Fruit fly (Drosophila melanogaster): ENCODE results near the gene Tm2.

Tm2 gene

DNA sequence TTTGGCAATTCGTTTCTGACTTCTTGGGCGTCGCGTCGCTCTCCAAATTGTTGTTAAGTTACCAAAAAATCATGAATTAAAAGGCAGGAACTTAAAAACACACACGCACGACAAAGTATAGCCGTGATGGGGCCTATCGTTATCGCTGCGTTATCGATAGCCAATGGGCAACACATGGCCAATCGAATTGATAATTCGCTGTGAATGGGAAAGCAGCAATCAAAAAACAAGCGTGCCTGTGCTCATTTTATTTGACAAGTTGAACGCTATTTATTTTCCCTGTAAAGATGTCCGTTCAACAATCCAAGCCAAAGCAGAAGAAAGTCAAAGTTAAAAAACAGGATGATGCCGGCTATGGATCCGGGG is 36.0 kb downstream of the Tm2 start, which contains the start of the genes Surf4 and CG31301 (continued):
- TF ChIP-seq Pdp1 (GFP tag; optimal IDR thresholded peaks at IDR 0.05) (no peak), CG4282 (GFP tag; optimal IDR thresholded peaks at IDR 0.05) (no peak), dimm (GFP tag; IDR thresholded peaks at IDR 0.05) (no peak), Atf6 (GFP tag; IDR thresholded peaks at IDR 0.05) (no peak), B-H1 (GFP tag; IDR thresholded peaks at IDR 0.05) (no peak), nerfin-1 (tag; optimal IDR thresholded peaks at IDR 0.05) (no peak), gcm2 (GFP tag; optimal IDR thresholded peaks at IDR 0.05) (no peak), CG1024 (GFP tag; IDR thresholded peaks at IDR 0.05) (no peak), CG8478 (optimal IDR thresholded peaks at IDR 0.05) (no peak), Spps (tag; optimal IDR thresholded peaks at IDR 0.05) (no peak), ken (GFP tag; IDR thresholded peaks at IDR 0.05) (no peak), CG8281 (tag; optimal IDR thresholded peaks at IDR 0.05) (no peak), caup (GFP tag; optimal IDR thresholded peaks at IDR 0.05; ENCODE audit: severe bottlenecking) (no peak), HLHmδ (GFP tag; optimal IDR thresholded peaks at IDR 0.05) (no peak), CG2678 (tag; optimal IDR thresholded peaks at IDR 0.05) (no peak), pros (GFP tag; optimal IDR thresholded peaks at IDR 0.05) (no peak)

DNA sequence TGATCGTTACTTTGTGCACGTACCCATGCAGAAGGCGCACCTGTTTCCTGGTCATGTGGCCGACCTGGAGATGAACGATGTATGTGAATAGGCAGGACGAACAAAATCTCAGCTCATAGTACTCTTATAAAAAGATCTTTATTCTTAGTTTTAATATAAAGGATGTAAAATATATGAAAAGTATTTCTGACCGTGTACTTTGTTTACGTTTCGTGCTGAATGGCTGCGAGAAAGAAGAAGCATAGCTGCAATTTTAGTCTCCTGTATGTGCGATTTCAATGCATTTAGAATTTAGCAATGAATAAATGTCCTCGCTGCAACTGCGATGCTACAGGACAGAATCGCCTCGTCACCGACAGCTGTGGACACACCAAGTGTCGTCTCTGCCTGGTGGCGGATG is 37.8 kb downstream of the Tm2 start, which contains the start of the genes CG42726 and CG42727:
TSS of gene CG42726 (plus strand) at position 227 of the 400 bp plus-strand sequence.
TSS of gene CG42727 (plus strand) at position 227 of the 400 bp plus-strand sequence.
- TF ChIP-seq hkb (optimal IDR thresholded peaks at IDR 0.05) = no peak
- TF ChIP-seq hkb (GFP tag; IDR thresholded peaks at IDR 0.05) = 0 out of 2 replicates have a peak, but pooled peaks have one; percentile 40
- TF ChIP-seq CG8388 (GFP tag; optimal IDR thresholded peaks at IDR 0.05) = peak; percentile 2
- no peak for TF ChIP-seq Elba2 (GFP tag; optimal IDR thresholded peaks at IDR 0.05)
- peak; percentile 61 for TF ChIP-seq CG4617 (GFP tag; optimal IDR thresholded peaks at IDR 0.05; ENCODE audit: borderline replicate concordance)
- TF ChIP-seq sna (GFP tag; IDR thresholded peaks at IDR 0.05; ENCODE audit: partially characterized antibody) = no peak
- TF ChIP-seq gcm (GFP tag; optimal IDR thresholded peaks at IDR 0.05) = peak; percentile 7
- peak; percentile 40 for TF ChIP-seq CG9817 (tag; optimal IDR thresholded peaks at IDR 0.05)
- peak; percentile 33 for TF ChIP-seq mam (GFP tag; optimal IDR thresholded peaks at IDR 0.05)
- TF ChIP-seq CG18599 (GFP tag; optimal IDR thresholded peaks at IDR 0.05) = peak; percentile 5
- no peak for TF ChIP-seq fd64A (GFP tag; optimal IDR thresholded peaks at IDR 0.05)
- TF ChIP-seq CG4424 (GFP tag; optimal IDR thresholded peaks at IDR 0.05) = peak; percentile 26
- TF ChIP-seq pita (GFP tag; optimal IDR thresholded peaks at IDR 0.05) = no peak
- TF ChIP-seq CG17829 (tag; optimal IDR thresholded peaks at IDR 0.05) = peak; percentile 42
- no peak for TF ChIP-seq nerfin-2 (GFP tag; IDR thresholded peaks at IDR 0.05; ENCODE audit: partially characterized antibody)
- peak; percentile 22 for TF ChIP-seq CoRest (tag; optimal IDR thresholded peaks at IDR 0.05)
- peak; percentile 96 for TF ChIP-seq zf30C (GFP tag; optimal IDR thresholded peaks at IDR 0.05)
- no peak for TF ChIP-seq CG7928 (GFP tag; optimal IDR thresholded peaks at IDR 0.05)
- peak; percentile 14 for TF ChIP-seq CG13775 (GFP tag; optimal IDR thresholded peaks at IDR 0.05)
- no peak for TF ChIP-seq Hand (GFP tag; optimal IDR thresholded peaks at IDR 0.05)
- TF ChIP-seq CG4328 (GFP tag; optimal IDR thresholded peaks at IDR 0.05) = no peak
- no peak for TF ChIP-seq Dip3 (GFP tag; optimal IDR thresholded peaks at IDR 0.05)
- TF ChIP-seq CG11560 (tag; IDR thresholded peaks at IDR 0.05) = no peak
- TF ChIP-seq sens-2 (GFP tag; IDR thresholded peaks at IDR 0.05) = peak; percentile 35; the same call in 1 of the 2 replicates
- no peak for TF ChIP-seq disco-r (GFP tag; optimal IDR thresholded peaks at IDR 0.05)
- TF ChIP-seq Dref (GFP tag; IDR thresholded peaks at IDR 0.05) = peak; percentile 41; the same call in 1 of the 2 replicates
- peak; percentile 9 for TF ChIP-seq dmrt11E (tag; optimal IDR thresholded peaks at IDR 0.05)
- TF ChIP-seq gem (tag; optimal IDR thresholded peaks at IDR 0.05) = peak; percentile 54
- peak; percentile 0 for TF ChIP-seq cato (GFP tag; optimal IDR thresholded peaks at IDR 0.05; ENCODE audit: borderline replicate concordance)
- peak; percentile 2 for TF ChIP-seq CG3838 (GFP tag; optimal IDR thresholded peaks at IDR 0.05)
- TF ChIP-seq CG32532 (GFP tag; IDR thresholded peaks at IDR 0.05) = peak; percentile 16; the same call in 1 of the 2 replicates
- peak; percentile 76 for TF ChIP-seq row (GFP tag; IDR thresholded peaks at IDR 0.05)
- TF ChIP-seq CG6175 (GFP tag; IDR thresholded peaks at IDR 0.05) = 0 out of 3 replicates have a peak, but pooled peaks have one; percentile 18
- TF ChIP-seq pho (GFP tag; optimal IDR thresholded peaks at IDR 0.05) = no peak
- no peak for TF ChIP-seq CG6683 (GFP tag; optimal IDR thresholded peaks at IDR 0.05)
